Worm (Caenorhabditis elegans) whole organism, L1 larva: ENCODE results near the gene M110.3.
A peak's percentile ranks its signal among the peaks of the same experiment; 100 is the strongest.

Source experiments
- C34B4.2 ChIP-seq: sonication (generic microtip); optimal IDR thresholded peaks from 2 replicates; lab custom pipeline; 2017; ENCODE audit warnings: mild to moderate bottlenecking, missing genetic modification characterization, missing compliant biosample characterization
- ama-1 ChIP-seq: fragments of 150-350 bp; optimal IDR thresholded peaks from 2 replicates; lab custom pipeline; 2014
- blmp-1 ChIP-seq: fragments of 150-350 bp; optimal IDR thresholded peaks from 2 replicates; lab custom pipeline; 2014; ENCODE audit warnings: missing biosample characterization, missing genetic modification characterization
- ceh-8 ChIP-seq: fragments of 200-800 bp; sonication (Bioruptor generic); optimal IDR thresholded peaks from 2 replicates; lab custom pipeline; 2018; ENCODE audit warnings: mild to moderate bottlenecking, missing genetic modification characterization, moderate library complexity, missing compliant biosample characterization
- ceh-82 ChIP-seq, 3 experiments: fragments of 150-350 bp in 1 of 3; sonication (generic microtip) in 2 of 3; optimal IDR thresholded peaks; 2 replicates each; lab custom pipeline; 2014 to 2017; ENCODE audit warnings: missing biosample characterization in 3 of 3, missing genetic modification characterization in 3 of 3
- ceh-88 ChIP-seq: fragments of 200-800 bp; sonication (Bioruptor generic); IDR thresholded peaks from 2 replicates; pipeline ENCODE4 v1.3.6; 2022; ENCODE audit warnings: missing genetic modification characterization, missing compliant biosample characterization
- ceh-90 ChIP-seq: sonication (generic microtip); optimal IDR thresholded peaks from 2 replicates; lab custom pipeline; 2016; ENCODE audit warnings: missing genetic modification characterization, missing compliant biosample characterization
- ces-1 ChIP-seq: fragments of 150-350 bp; optimal IDR thresholded peaks from 2 replicates; lab custom pipeline; 2014; ENCODE audit warnings: missing biosample characterization, missing genetic modification reagents, missing genetic modification characterization
- dsc-1 ChIP-seq: sonication (generic microtip); optimal IDR thresholded peaks from 2 replicates; lab custom pipeline; 2016; ENCODE audit warnings: mild to moderate bottlenecking, missing genetic modification characterization, missing compliant biosample characterization
- efl-1 ChIP-seq, 4 experiments: fragments of 150-350 bp; optimal IDR thresholded peaks in 3 of 4; peaks in 1 of 4; 1 replicate in 1 of 4; 2 replicates in 3 of 4; lab custom pipeline; 2014; ENCODE audit warnings: missing biosample characterization in 2 of 4, missing genetic modification characterization in 2 of 4, missing genetic modification reagents in 2 of 4
- egl-13 ChIP-seq: sonication (generic microtip); optimal IDR thresholded peaks from 2 replicates; lab custom pipeline; 2016; ENCODE audit warnings: missing genotype, missing genetic modification reagents, missing genetic modification characterization, missing compliant biosample characterization
- egl-27 ChIP-seq, 2 experiments: fragments of 150-350 bp in 1 of 2; sonication (generic microtip); optimal IDR thresholded peaks; 3 replicates each; lab custom pipeline; 2017 to 2018; ENCODE audit warnings: missing biosample characterization in 2 of 2, missing genetic modification characterization in 2 of 2, missing genetic modification reagents in 2 of 2
- elt-2 ChIP-seq: sonication (generic microtip); optimal IDR thresholded peaks from 2 replicates; lab custom pipeline; 2016; ENCODE audit warnings: missing genetic modification characterization, mild to moderate bottlenecking, inconsistent platforms, missing compliant biosample characterization, missing genetic modification reagents
- ets-5 ChIP-seq: fragments of 200-800 bp; sonication (Bioruptor generic); IDR thresholded peaks from 2 replicates; pipeline ENCODE4 v1.3.6; 2022; ENCODE audit warnings: missing genetic modification characterization, missing compliant biosample characterization
- fkh-8 ChIP-seq: sonication (generic microtip); optimal IDR thresholded peaks from 2 replicates; lab custom pipeline; 2016; ENCODE audit warnings: mild to moderate bottlenecking, missing genetic modification characterization, missing compliant biosample characterization
- fos-1 ChIP-seq: fragments of 150-350 bp; optimal IDR thresholded peaks from 2 replicates; lab custom pipeline; 2014; ENCODE audit warnings: missing biosample characterization, missing genetic modification characterization
- hlh-17 ChIP-seq: fragments of 200-800 bp; sonication (Bioruptor generic); optimal IDR thresholded peaks from 2 replicates; lab custom pipeline; 2018; ENCODE audit warnings: missing genetic modification characterization, mild to moderate bottlenecking, missing compliant biosample characterization, moderate library complexity, borderline replicate concordance
- hlh-4 ChIP-seq: sonication (generic microtip); optimal IDR thresholded peaks from 2 replicates; lab custom pipeline; 2016; ENCODE audit warnings: mild to moderate bottlenecking, missing genetic modification characterization, missing compliant biosample characterization
- hpl-2 ChIP-seq: fragments of 150-350 bp; optimal IDR thresholded peaks from 2 replicates; lab custom pipeline; 2014; ENCODE audit warnings: missing biosample characterization, missing genetic modification reagents, missing genetic modification characterization
- isw-1 ChIP-seq: fragments of 200-800 bp; sonication (Bioruptor generic); IDR thresholded peaks from 2 replicates; pipeline ENCODE4 v1.3.6; 2022; ENCODE audit warnings: missing genetic modification characterization, missing compliant biosample characterization
- jun-1 ChIP-seq: fragments of 150-350 bp; optimal IDR thresholded peaks from 2 replicates; lab custom pipeline; 2014; ENCODE audit warnings: missing biosample characterization, missing genetic modification reagents, missing genetic modification characterization
- lin-13 ChIP-seq: fragments of 150-350 bp; optimal IDR thresholded peaks from 2 replicates; lab custom pipeline; 2014; ENCODE audit warnings: missing biosample characterization, missing genetic modification reagents, missing genetic modification characterization
- lin-14 ChIP-seq: fragments of 200-800 bp; sonication (Bioruptor generic); optimal IDR thresholded peaks from 2 replicates; lab custom pipeline; 2018; ENCODE audit warnings: mild to moderate bottlenecking, missing genetic modification characterization, moderate library complexity, missing compliant biosample characterization
- lin-15B ChIP-seq: fragments of 150-350 bp; sonication (generic microtip); optimal IDR thresholded peaks from 3 replicates; lab custom pipeline; 2014; ENCODE audit warnings: missing biosample characterization, missing genetic modification characterization
- lin-35 ChIP-seq, 2 experiments: fragments of 150-350 bp; optimal IDR thresholded peaks; 2 replicates each; lab custom pipeline; 2014; ENCODE audit warnings: missing biosample characterization in 2 of 2, missing genetic modification characterization in 2 of 2, missing genetic modification reagents in 2 of 2
- mab-9 ChIP-seq: fragments of 200-800 bp; sonication (Bioruptor generic); IDR thresholded peaks from 2 replicates; pipeline ENCODE4 v1.3.6; 2022; ENCODE audit warnings: missing genetic modification reagents, missing genetic modification characterization, missing compliant biosample characterization
- mdl-1 ChIP-seq, 2 experiments: fragments of 150-350 bp; optimal IDR thresholded peaks; 2 replicates each; lab custom pipeline; 2014 to 2017; ENCODE audit warnings: missing biosample characterization in 2 of 2, missing genetic modification characterization in 2 of 2, inconsistent platforms in 1 of 2
- mef-2 ChIP-seq: fragments of 150-350 bp; optimal IDR thresholded peaks from 2 replicates; lab custom pipeline; 2014; ENCODE audit warnings: missing biosample characterization, missing genetic modification characterization
- nhr-11 ChIP-seq: fragments of 150-350 bp; optimal IDR thresholded peaks from 2 replicates; lab custom pipeline; 2014; ENCODE audit warnings: missing biosample characterization, missing genetic modification characterization
- nhr-12 ChIP-seq: sonication (generic microtip); optimal IDR thresholded peaks from 2 replicates; lab custom pipeline; 2017; ENCODE audit warnings: missing biosample characterization, missing genetic modification characterization
- nhr-19 ChIP-seq: fragments of 200-800 bp; sonication (Bioruptor generic); conservative IDR thresholded peaks from 2 replicates; pipeline ENCODE4 v1.3.6; 2022; ENCODE audit warnings: missing genetic modification characterization, missing compliant biosample characterization
- nhr-20 ChIP-seq: sonication (generic microtip); optimal IDR thresholded peaks from 2 replicates; lab custom pipeline; 2016; ENCODE audit warnings: mild to moderate bottlenecking, missing genetic modification characterization, missing compliant biosample characterization
- nhr-237 ChIP-seq: fragments of 150-350 bp; optimal IDR thresholded peaks from 2 replicates; lab custom pipeline; 2014; ENCODE audit warnings: missing biosample characterization, missing genetic modification characterization
- nhr-71 ChIP-seq: sonication (generic microtip); optimal IDR thresholded peaks from 2 replicates; lab custom pipeline; 2016; ENCODE audit warnings: mild to moderate bottlenecking, missing genetic modification characterization, moderate library complexity, missing compliant biosample characterization
- nhr-76 ChIP-seq: sonication (generic microtip); optimal IDR thresholded peaks from 2 replicates; lab custom pipeline; 2017; ENCODE audit warnings: missing biosample characterization, missing genetic modification characterization
- nhr-77 ChIP-seq: fragments of 150-350 bp; optimal IDR thresholded peaks from 2 replicates; lab custom pipeline; 2014; ENCODE audit warnings: missing biosample characterization, missing genetic modification characterization
- nhr-85 ChIP-seq: sonication (generic microtip); peaks from one replicate; lab custom pipeline; 2016; ENCODE audit warnings: missing genetic modification characterization, inconsistent platforms, missing compliant biosample characterization
- pag-3 ChIP-seq: sonication (generic microtip); optimal IDR thresholded peaks from 2 replicates; lab custom pipeline; 2017; ENCODE audit warnings: missing genetic modification characterization, mild to moderate bottlenecking, missing compliant biosample characterization, antibody characterized with exemption, borderline replicate concordance; ENCODE audit not compliant: insufficient read depth
- pax-3 ChIP-seq: fragments of 200-800 bp; sonication (Bioruptor generic); optimal IDR thresholded peaks from 2 replicates; lab custom pipeline; 2018; ENCODE audit warnings: mild to moderate bottlenecking, missing genetic modification characterization, moderate library complexity, missing compliant biosample characterization
- snpc-4 ChIP-seq: fragments of 150-350 bp; optimal IDR thresholded peaks from 2 replicates; lab custom pipeline; 2014; ENCODE audit warnings: missing biosample characterization, missing genetic modification characterization
- snu-23 ChIP-seq: sonication (generic microtip); optimal IDR thresholded peaks from 2 replicates; lab custom pipeline; 2016; ENCODE audit warnings: missing genetic modification characterization, missing compliant biosample characterization
- sox-4 ChIP-seq: sonication (generic microtip); optimal IDR thresholded peaks from 2 replicates; lab custom pipeline; 2016; ENCODE audit warnings: missing genetic modification characterization, missing compliant biosample characterization
- sptf-1 ChIP-seq: fragments of 150-350 bp; optimal IDR thresholded peaks from 2 replicates; lab custom pipeline; 2014; ENCODE audit warnings: missing biosample characterization, missing genetic modification characterization
- swsn-7 ChIP-seq: sonication (generic microtip); optimal IDR thresholded peaks from 2 replicates; lab custom pipeline; 2016; ENCODE audit warnings: missing genetic modification characterization, missing compliant biosample characterization
- tbx-2 ChIP-seq: sonication (generic microtip); optimal IDR thresholded peaks from 2 replicates; lab custom pipeline; 2016; ENCODE audit warnings: missing genetic modification characterization, missing compliant biosample characterization
- tlp-1 ChIP-seq: fragments of 150-350 bp; optimal IDR thresholded peaks from 2 replicates; lab custom pipeline; 2014; ENCODE audit warnings: missing biosample characterization, missing genetic modification characterization
- unc-130 ChIP-seq: fragments of 150-350 bp; optimal IDR thresholded peaks from 2 replicates; lab custom pipeline; 2017; ENCODE audit warnings: missing biosample characterization, missing genetic modification characterization, inconsistent platforms
- unc-62 ChIP-seq: fragments of 150-350 bp; optimal IDR thresholded peaks from 2 replicates; lab custom pipeline; 2014; ENCODE audit warnings: missing biosample characterization, missing genetic modification reagents, missing genetic modification characterization
- unc-86 ChIP-seq: sonication (generic microtip); optimal IDR thresholded peaks from 2 replicates; lab custom pipeline; 2016; ENCODE audit warnings: missing genetic modification characterization, missing compliant biosample characterization
- vab-15 ChIP-seq: sonication (generic microtip); optimal IDR thresholded peaks from 2 replicates; lab custom pipeline; 2017; ENCODE audit warnings: missing genotype, mild to moderate bottlenecking, missing genetic modification characterization, missing compliant biosample characterization
- zag-1 ChIP-seq: fragments of 150-350 bp; optimal IDR thresholded peaks from 2 replicates; lab custom pipeline; 2014; ENCODE audit warnings: missing biosample characterization, missing genetic modification characterization
- ztf-4 ChIP-seq: fragments of 150-350 bp; optimal IDR thresholded peaks from 2 replicates; lab custom pipeline; 2014; ENCODE audit warnings: missing biosample characterization, missing genetic modification characterization

Gene M110.3

ce11 chrII:8222309-8223065, 6.1 kb upstream of the M110.3 start, which contains the start of gene dab-1:
Gene dab-1 (plus strand): TSS chrII:8222386.
- no peak for TF ChIP-seq isw-1 (GFP tag; lab: Robert Waterston, UW)
- TF ChIP-seq egl-13 (tag; lab: Kevin White, UChicago) = no peak
- no peak for TF ChIP-seq ztf-4 (tag; lab: Kevin White, UChicago)
- TF ChIP-seq hlh-4 (tag; lab: Kevin White, UChicago) = no peak
- TF ChIP-seq pag-3 = no peak
- no peak for TF ChIP-seq unc-130 (tag; lab: Kevin White, UChicago)
- TF ChIP-seq ama-1 (lab: Kevin White, UChicago) = no peak
- TF ChIP-seq hlh-17 = no peak
- TF ChIP-seq ceh-82 (tag; optimal IDR thresholded peaks at IDR 0.05; lab: Kevin White, UChicago) = peak in 1 of 3 experiments; percentile 30
- no peak for TF ChIP-seq nhr-19 (GFP tag; lab: Robert Waterston, UW)
- TF ChIP-seq nhr-20 (tag; lab: Kevin White, UChicago) = peak; percentile 37
- TF ChIP-seq swsn-7 (tag; lab: Kevin White, UChicago) = no peak
- peak; percentile 46 for TF ChIP-seq snu-23
- TF ChIP-seq unc-62 (GFP tag; lab: Kevin White, UChicago) = no peak
- TF ChIP-seq blmp-1 (tag; lab: Kevin White, UChicago) = peak; percentile 91
- no peak for TF ChIP-seq pax-3
- TF ChIP-seq jun-1 = no peak
- no peak for TF ChIP-seq zag-1 (tag; lab: Kevin White, UChicago)
- no peak for TF ChIP-seq unc-86 (tag; lab: Kevin White, UChicago)
- no peak for TF ChIP-seq tlp-1 (tag; lab: Kevin White, UChicago)
- TF ChIP-seq ces-1 = no peak
- no peak for TF ChIP-seq nhr-237 (tag; lab: Kevin White, UChicago)
- TF ChIP-seq ceh-88 (GFP tag; lab: Robert Waterston, UW) = no peak
- peak in 1 of 2 experiments; percentile 58 for TF ChIP-seq lin-35 (GFP tag; optimal IDR thresholded peaks at IDR 0.05; lab: Kevin White, UChicago)
- peak; percentile 73 for TF ChIP-seq lin-14 (GFP tag; lab: Kevin White, UChicago)
- TF ChIP-seq hpl-2 (GFP tag; lab: Kevin White, UChicago) = no peak
- TF ChIP-seq lin-15B = no peak
- TF ChIP-seq nhr-77 = no peak
- TF ChIP-seq mdl-1 (tag; optimal IDR thresholded peaks at IDR 0.05; lab: Kevin White, UChicago) = peak in 1 of 2 experiments; percentile 73
- TF ChIP-seq ceh-90 (tag; lab: Kevin White, UChicago) = no peak
- peak; percentile 34 for TF ChIP-seq nhr-71
- TF ChIP-seq nhr-11 (tag; lab: Kevin White, UChicago) = no peak
- TF ChIP-seq dsc-1 (tag; lab: Kevin White, UChicago) = no peak
- no peak for TF ChIP-seq ceh-8 (GFP tag; lab: Kevin White, UChicago)
- no peak for TF ChIP-seq lin-13
- TF ChIP-seq ets-5 (GFP tag; lab: Robert Waterston, UW) = no peak
- TF ChIP-seq fos-1 (tag; lab: Kevin White, UChicago) = no peak
- TF ChIP-seq fkh-8 (tag; lab: Kevin White, UChicago) = no peak
- TF ChIP-seq mef-2 (tag; lab: Kevin White, UChicago) = no peak
- no peak for TF ChIP-seq sox-4 (tag; lab: Kevin White, UChicago)
- no peak for TF ChIP-seq sptf-1 (tag; lab: Kevin White, UChicago)
- TF ChIP-seq elt-2 (tag; lab: Kevin White, UChicago) = no peak
- TF ChIP-seq vab-15 = no peak
- TF ChIP-seq mab-9 (GFP tag; lab: Robert Waterston, UW) = no peak
- TF ChIP-seq nhr-12 (tag; lab: Kevin White, UChicago) = no peak
- TF ChIP-seq C34B4.2 (tag; lab: Kevin White, UChicago) = no peak
- TF ChIP-seq nhr-85 = peak; percentile 83
- no peak for TF ChIP-seq nhr-76 (tag; lab: Kevin White, UChicago)
- peak; percentile 0 for TF ChIP-seq tbx-2
- TF ChIP-seq snpc-4 (tag; lab: Kevin White, UChicago) = no peak
- peak; percentile 4 to 11 for TF ChIP-seq efl-1 (optimal IDR thresholded peaks at IDR 0.05; lab: Kevin White, UChicago)
- TF ChIP-seq efl-1 (GFP tag; optimal IDR thresholded peaks at IDR 0.05 in 1 of 2; lab: Kevin White, UChicago) = peak in 1 of 2 experiments; percentile 69
- TF ChIP-seq egl-27 (tag; optimal IDR thresholded peaks at IDR 0.05; lab: Kevin White, UChicago) = no peak
